Fruit fly (Drosophila melanogaster): ENCODE results near the gene CG15784.

Gene CG15784

DNA sequence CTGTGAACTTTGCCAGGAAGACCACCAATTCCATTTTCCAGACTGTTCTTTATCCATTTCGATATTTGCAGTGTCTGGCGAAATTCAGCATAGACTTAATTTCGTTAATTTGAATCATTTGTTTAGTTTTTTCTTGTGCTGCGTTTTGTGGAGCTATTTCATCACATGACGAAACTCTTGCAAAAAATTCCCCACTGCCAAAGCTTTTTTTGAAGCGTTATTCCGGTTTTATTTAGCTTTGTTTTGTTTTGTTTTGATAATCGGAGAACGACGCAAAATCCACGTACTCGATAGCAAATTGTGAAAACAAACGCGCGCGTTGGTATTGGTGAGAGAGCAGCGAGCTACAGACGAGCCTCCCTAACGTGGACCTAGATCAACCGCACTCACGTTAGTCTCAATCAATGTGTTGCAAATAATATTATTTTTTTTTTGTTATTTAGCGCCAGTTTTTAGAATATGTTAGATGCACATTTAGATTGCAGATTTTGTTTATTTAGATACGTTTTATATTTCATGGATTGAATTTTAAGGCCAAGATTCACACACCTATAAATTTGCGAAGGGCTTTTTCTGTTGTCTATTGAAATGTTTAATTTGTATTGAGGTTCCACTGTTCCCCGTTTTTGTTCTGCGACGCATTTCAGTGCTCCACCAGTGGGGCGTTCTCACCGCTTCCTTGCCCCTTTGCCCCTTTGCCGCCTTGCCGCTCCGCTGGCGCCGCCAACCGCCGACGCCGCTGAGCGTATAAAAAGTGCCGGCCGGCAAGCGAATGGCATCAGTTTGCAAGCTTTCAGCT is 606 bp downstream of the CG15784 start (continued):
- peak; percentile 60 for TF ChIP-seq CG17359 (tag; optimal IDR thresholded peaks at IDR 0.05)
- peak; percentile 89 for TF ChIP-seq CG32532 (GFP tag; IDR thresholded peaks at IDR 0.05)
- TF ChIP-seq ATbp (GFP tag; optimal IDR thresholded peaks at IDR 0.05) = peak; percentile 52
- TF ChIP-seq sug (tag; optimal IDR thresholded peaks at IDR 0.05) = peak; percentile 85
- peak; percentile 36 for TF ChIP-seq YL-1 (GFP tag; optimal IDR thresholded peaks at IDR 0.05)
- peak; percentile 71 for TF ChIP-seq HmgZ (tag; optimal IDR thresholded peaks at IDR 0.05)
- TF ChIP-seq CG15269 (tag; optimal IDR thresholded peaks at IDR 0.05) = peak; percentile 92
- TF ChIP-seq CG31441 (GFP tag; IDR thresholded peaks at IDR 0.05) = peak; percentile 69
- TF ChIP-seq CG6791 (GFP tag; IDR thresholded peaks at IDR 0.05; ENCODE audit: partially characterized antibody) = no peak
- TF ChIP-seq Dad (GFP tag; optimal IDR thresholded peaks at IDR 0.05) = peak; percentile 55
- peak; percentile 89 for TF ChIP-seq Ets65A (GFP tag)
- TF ChIP-seq yki (optimal IDR thresholded peaks at IDR 0.05) = no peak
- peak in 1 of 2 experiments; percentile 24 for TF ChIP-seq crp (GFP tag; optimal IDR thresholded peaks at IDR 0.05)
- TF ChIP-seq ab (GFP tag; optimal IDR thresholded peaks at IDR 0.05) = peak; percentile 57
- no peak for TF ChIP-seq Opbp (GFP tag; IDR thresholded peaks at IDR 0.05; ENCODE audit: partially characterized antibody)
- TF ChIP-seq zf30C (GFP tag; optimal IDR thresholded peaks at IDR 0.05) = no peak
- no peak for TF ChIP-seq ap (GFP tag; IDR thresholded peaks at IDR 0.05)
- TF ChIP-seq gt (GFP tag; IDR thresholded peaks at IDR 0.05) = no peak
- no peak for TF ChIP-seq tll (GFP tag; optimal IDR thresholded peaks at IDR 0.05)
- no peak for TF ChIP-seq CG7271 (tag; optimal IDR thresholded peaks at IDR 0.05)
- peak; percentile 69; the same call in 1 of the 2 replicates for TF ChIP-seq ranshi (GFP tag; IDR thresholded peaks at IDR 0.05)
- TF ChIP-seq CG32772 (GFP tag; IDR thresholded peaks at IDR 0.05) = peak; percentile 69
- TF ChIP-seq CG12219 (GFP tag; optimal IDR thresholded peaks at IDR 0.05) = peak; percentile 39
- TF ChIP-seq Hr39 (optimal IDR thresholded peaks at IDR 0.05) = no peak
- TF ChIP-seq CG2889 (GFP tag; IDR thresholded peaks at IDR 0.05) = 0 out of 3 replicates have a peak, but pooled peaks have one; percentile 35
- peak; percentile 88 for TF ChIP-seq CG7839 (tag; optimal IDR thresholded peaks at IDR 0.05)
- TF ChIP-seq lmd (GFP tag; IDR thresholded peaks at IDR 0.05) = peak; percentile 91
- TF ChIP-seq CG6654 (GFP tag; optimal IDR thresholded peaks at IDR 0.05) = peak; percentile 5
- no peak for TF ChIP-seq sim (GFP tag; IDR thresholded peaks at IDR 0.05)
- TF ChIP-seq CG13296 (GFP tag; optimal IDR thresholded peaks at IDR 0.05) = peak; percentile 90
- peak; percentile 64 for TF ChIP-seq onecut (GFP tag; IDR thresholded peaks at IDR 0.05)
- no peak for TF ChIP-seq CG10431 (GFP tag; optimal IDR thresholded peaks at IDR 0.05)
- TF ChIP-seq hb (GFP tag; IDR thresholded peaks at IDR 0.05; ENCODE audit: partially characterized antibody) = no peak
- TF ChIP-seq CG18262 (tag; optimal IDR thresholded peaks at IDR 0.05) = peak; percentile 51
- no peak for TF ChIP-seq ash1 (GFP tag; optimal IDR thresholded peaks at IDR 0.05)
- peak; percentile 29 for TF ChIP-seq NC2β (GFP tag; optimal IDR thresholded peaks at IDR 0.05)
- peak; percentile 32 for TF ChIP-seq gcm (GFP tag; optimal IDR thresholded peaks at IDR 0.05)
- peak; percentile 59 for TF ChIP-seq CG1647 (GFP tag; optimal IDR thresholded peaks at IDR 0.05)
- peak; percentile 35 for TF ChIP-seq CG10654 (GFP tag; optimal IDR thresholded peaks at IDR 0.05)
- TF ChIP-seq Nf-YA (GFP tag; IDR thresholded peaks at IDR 0.05) = peak; percentile 30; the same call in 1 of the 2 replicates
- peak; percentile 25; the same call in 1 of the 2 replicates for TF ChIP-seq CG8765 (GFP tag; IDR thresholded peaks at IDR 0.05)
- TF ChIP-seq Max (GFP tag; optimal IDR thresholded peaks at IDR 0.05) = peak; percentile 73
- TF ChIP-seq TFAM (GFP tag; optimal IDR thresholded peaks at IDR 0.05) = no peak
- peak; percentile 28 for TF ChIP-seq Six4 (GFP tag; optimal IDR thresholded peaks at IDR 0.05)
- TF ChIP-seq PHDP (tag; optimal IDR thresholded peaks at IDR 0.05) = peak; percentile 81
- TF ChIP-seq NFAT (GFP tag; IDR thresholded peaks at IDR 0.05) = peak; percentile 81
- TF ChIP-seq Mad (GFP tag; optimal IDR thresholded peaks at IDR 0.05) = peak; percentile 55
- TF ChIP-seq Fer2 (tag; optimal IDR thresholded peaks at IDR 0.05) = peak; percentile 78
- TF ChIP-seq prd (optimal IDR thresholded peaks at IDR 0.05) = no peak
- TF ChIP-seq prd (GFP tag; IDR thresholded peaks at IDR 0.05) = peak; percentile 84
